Worm (Caenorhabditis elegans) whole organism, L1 larva: ENCODE measurements around the gene col-105.
A peak's percentile ranks its signal among the peaks of the same experiment; 100 is the strongest.

Source experiments
- C16A3.4 ChIP-seq: fragments of 150-350 bp; optimal IDR thresholded peaks from 2 replicates; lab custom pipeline; 2014; ENCODE audit warnings: missing biosample characterization, missing genetic modification characterization
- C34B4.2 ChIP-seq: sonication (generic microtip); optimal IDR thresholded peaks from 2 replicates; lab custom pipeline; 2017; ENCODE audit warnings: mild to moderate bottlenecking, missing genetic modification characterization, missing compliant biosample characterization
- F16B12.6 ChIP-seq: fragments of 150-350 bp; optimal IDR thresholded peaks from 2 replicates; lab custom pipeline; 2014; ENCODE audit warnings: missing biosample characterization, missing genetic modification characterization
- aha-1 ChIP-seq: fragments of 150-350 bp; optimal IDR thresholded peaks from 2 replicates; lab custom pipeline; 2014; ENCODE audit warnings: missing biosample characterization, missing genetic modification characterization
- ceh-82 ChIP-seq, 3 experiments: fragments of 150-350 bp in 1 of 3; sonication (generic microtip) in 2 of 3; optimal IDR thresholded peaks; 2 replicates each; lab custom pipeline; 2014 to 2017; ENCODE audit warnings: missing biosample characterization in 3 of 3, missing genetic modification characterization in 3 of 3
- dpl-1 ChIP-seq, 3 experiments: fragments of 150-350 bp in 2 of 3; sonication (generic microtip) in 1 of 3; optimal IDR thresholded peaks; 2 replicates each; lab custom pipeline; 2014 to 2017; ENCODE audit warnings: missing biosample characterization in 3 of 3, missing genetic modification characterization in 3 of 3, missing genetic modification reagents in 3 of 3
- dsc-1 ChIP-seq: sonication (generic microtip); optimal IDR thresholded peaks from 2 replicates; lab custom pipeline; 2016; ENCODE audit warnings: mild to moderate bottlenecking, missing genetic modification characterization, missing compliant biosample characterization
- efl-1 ChIP-seq, 4 experiments: fragments of 150-350 bp; optimal IDR thresholded peaks in 3 of 4; peaks in 1 of 4; 1 replicate in 1 of 4; 2 replicates in 3 of 4; lab custom pipeline; 2014; ENCODE audit warnings: missing biosample characterization in 2 of 4, missing genetic modification characterization in 2 of 4, missing genetic modification reagents in 2 of 4
- elt-3 ChIP-seq, 6 experiments: fragments of 150-350 bp in 1 of 6; sonication (generic microtip); optimal IDR thresholded peaks; 2 replicates each; lab custom pipeline; 2017 to 2018; ENCODE audit warnings: missing biosample characterization in 6 of 6, missing genetic modification characterization in 6 of 6, inconsistent platforms in 1 of 6
- fos-1 ChIP-seq: fragments of 150-350 bp; optimal IDR thresholded peaks from 2 replicates; lab custom pipeline; 2014; ENCODE audit warnings: missing biosample characterization, missing genetic modification characterization
- grh-1 ChIP-seq: fragments of 200-800 bp; sonication (Bioruptor generic); IDR thresholded peaks from 2 replicates; pipeline ENCODE4 v1.3.6; 2022; ENCODE audit warnings: missing genetic modification reagents, missing genetic modification characterization, missing compliant biosample characterization
- hlh-4 ChIP-seq: sonication (generic microtip); optimal IDR thresholded peaks from 2 replicates; lab custom pipeline; 2016; ENCODE audit warnings: mild to moderate bottlenecking, missing genetic modification characterization, missing compliant biosample characterization
- hpl-2 ChIP-seq: fragments of 150-350 bp; optimal IDR thresholded peaks from 2 replicates; lab custom pipeline; 2014; ENCODE audit warnings: missing biosample characterization, missing genetic modification reagents, missing genetic modification characterization
- irx-1 ChIP-seq: sonication (generic microtip); optimal IDR thresholded peaks from 2 replicates; lab custom pipeline; 2016; ENCODE audit warnings: missing genetic modification characterization, missing compliant biosample characterization
- isw-1 ChIP-seq: fragments of 200-800 bp; sonication (Bioruptor generic); IDR thresholded peaks from 2 replicates; pipeline ENCODE4 v1.3.6; 2022; ENCODE audit warnings: missing genetic modification characterization, missing compliant biosample characterization
- lin-13 ChIP-seq: fragments of 150-350 bp; optimal IDR thresholded peaks from 2 replicates; lab custom pipeline; 2014; ENCODE audit warnings: missing biosample characterization, missing genetic modification reagents, missing genetic modification characterization
- lin-14 ChIP-seq: fragments of 200-800 bp; sonication (Bioruptor generic); optimal IDR thresholded peaks from 2 replicates; lab custom pipeline; 2018; ENCODE audit warnings: mild to moderate bottlenecking, missing genetic modification characterization, moderate library complexity, missing compliant biosample characterization
- lin-15B ChIP-seq: fragments of 150-350 bp; sonication (generic microtip); optimal IDR thresholded peaks from 3 replicates; lab custom pipeline; 2014; ENCODE audit warnings: missing biosample characterization, missing genetic modification characterization
- lin-35 ChIP-seq, 2 experiments: fragments of 150-350 bp; optimal IDR thresholded peaks; 2 replicates each; lab custom pipeline; 2014; ENCODE audit warnings: missing biosample characterization in 2 of 2, missing genetic modification characterization in 2 of 2, missing genetic modification reagents in 2 of 2
- lir-3 ChIP-seq: sonication (generic microtip); optimal IDR thresholded peaks from 2 replicates; lab custom pipeline; 2016; ENCODE audit warnings: mild to moderate bottlenecking, missing genetic modification characterization, moderate library complexity, missing compliant biosample characterization; ENCODE audit not compliant: poor library complexity
- lsy-2 ChIP-seq, 2 experiments: fragments of 150-350 bp; optimal IDR thresholded peaks; 2 replicates each; lab custom pipeline; 2014; ENCODE audit warnings: missing biosample characterization in 2 of 2, missing genetic modification characterization in 2 of 2
- mab-9 ChIP-seq: fragments of 200-800 bp; sonication (Bioruptor generic); IDR thresholded peaks from 2 replicates; pipeline ENCODE4 v1.3.6; 2022; ENCODE audit warnings: missing genetic modification reagents, missing genetic modification characterization, missing compliant biosample characterization
- mdl-1 ChIP-seq, 2 experiments: fragments of 150-350 bp; optimal IDR thresholded peaks; 2 replicates each; lab custom pipeline; 2014 to 2017; ENCODE audit warnings: missing biosample characterization in 2 of 2, missing genetic modification characterization in 2 of 2, inconsistent platforms in 1 of 2
- mep-1 ChIP-seq: fragments of 150-350 bp; optimal IDR thresholded peaks from 2 replicates; lab custom pipeline; 2014; ENCODE audit warnings: missing biosample characterization, missing genetic modification characterization
- nhr-11 ChIP-seq: fragments of 150-350 bp; optimal IDR thresholded peaks from 2 replicates; lab custom pipeline; 2014; ENCODE audit warnings: missing biosample characterization, missing genetic modification characterization
- nhr-19 ChIP-seq: fragments of 200-800 bp; sonication (Bioruptor generic); conservative IDR thresholded peaks from 2 replicates; pipeline ENCODE4 v1.3.6; 2022; ENCODE audit warnings: missing genetic modification characterization, missing compliant biosample characterization
- nhr-20 ChIP-seq: sonication (generic microtip); optimal IDR thresholded peaks from 2 replicates; lab custom pipeline; 2016; ENCODE audit warnings: mild to moderate bottlenecking, missing genetic modification characterization, missing compliant biosample characterization
- nhr-47 ChIP-seq: sonication (generic microtip); optimal IDR thresholded peaks from 2 replicates; lab custom pipeline; 2016; ENCODE audit warnings: mild to moderate bottlenecking, missing genetic modification characterization, moderate library complexity, missing compliant biosample characterization
- nhr-71 ChIP-seq: sonication (generic microtip); optimal IDR thresholded peaks from 2 replicates; lab custom pipeline; 2016; ENCODE audit warnings: mild to moderate bottlenecking, missing genetic modification characterization, moderate library complexity, missing compliant biosample characterization
- nhr-85 ChIP-seq: sonication (generic microtip); peaks from one replicate; lab custom pipeline; 2016; ENCODE audit warnings: missing genetic modification characterization, inconsistent platforms, missing compliant biosample characterization
- nhr-90 ChIP-seq: sonication (generic microtip); optimal IDR thresholded peaks from 2 replicates; lab custom pipeline; 2016; ENCODE audit warnings: mild to moderate bottlenecking, missing genetic modification characterization, missing compliant biosample characterization; ENCODE audit not compliant: poor library complexity
- pag-3 ChIP-seq: sonication (generic microtip); optimal IDR thresholded peaks from 2 replicates; lab custom pipeline; 2017; ENCODE audit warnings: missing genetic modification characterization, mild to moderate bottlenecking, missing compliant biosample characterization, antibody characterized with exemption, borderline replicate concordance; ENCODE audit not compliant: insufficient read depth
- pqm-1 ChIP-seq: sonication (generic microtip); optimal IDR thresholded peaks from 3 replicates; lab custom pipeline; 2017; ENCODE audit warnings: missing biosample characterization, missing genetic modification characterization
- rnt-1 ChIP-seq: sonication (generic microtip); optimal IDR thresholded peaks from 2 replicates; lab custom pipeline; 2016; ENCODE audit warnings: mild to moderate bottlenecking, missing genetic modification characterization, moderate library complexity, missing compliant biosample characterization
- skn-1 ChIP-seq: fragments of 150-350 bp; optimal IDR thresholded peaks from 2 replicates; lab custom pipeline; 2014; ENCODE audit warnings: missing biosample characterization, missing genetic modification characterization
- snu-23 ChIP-seq: sonication (generic microtip); optimal IDR thresholded peaks from 2 replicates; lab custom pipeline; 2016; ENCODE audit warnings: missing genetic modification characterization, missing compliant biosample characterization
- swsn-7 ChIP-seq: sonication (generic microtip); optimal IDR thresholded peaks from 2 replicates; lab custom pipeline; 2016; ENCODE audit warnings: missing genetic modification characterization, missing compliant biosample characterization
- tbx-2 ChIP-seq: sonication (generic microtip); optimal IDR thresholded peaks from 2 replicates; lab custom pipeline; 2016; ENCODE audit warnings: missing genetic modification characterization, missing compliant biosample characterization
- tlp-1 ChIP-seq: fragments of 150-350 bp; optimal IDR thresholded peaks from 2 replicates; lab custom pipeline; 2014; ENCODE audit warnings: missing biosample characterization, missing genetic modification characterization
- unc-30 ChIP-seq: sonication (generic microtip); optimal IDR thresholded peaks from 2 replicates; lab custom pipeline; 2017; ENCODE audit warnings: missing biosample characterization, missing genetic modification characterization
- unc-86 ChIP-seq: sonication (generic microtip); optimal IDR thresholded peaks from 2 replicates; lab custom pipeline; 2016; ENCODE audit warnings: missing genetic modification characterization, missing compliant biosample characterization
- vab-15 ChIP-seq: sonication (generic microtip); optimal IDR thresholded peaks from 2 replicates; lab custom pipeline; 2017; ENCODE audit warnings: missing genotype, mild to moderate bottlenecking, missing genetic modification characterization, missing compliant biosample characterization
- xbp-1 ChIP-seq: sonication (generic microtip); optimal IDR thresholded peaks from 2 replicates; lab custom pipeline; 2016; ENCODE audit warnings: missing genetic modification characterization, missing compliant biosample characterization
- ztf-4 ChIP-seq: fragments of 150-350 bp; optimal IDR thresholded peaks from 2 replicates; lab custom pipeline; 2014; ENCODE audit warnings: missing biosample characterization, missing genetic modification characterization

The col-105 gene

DNA sequence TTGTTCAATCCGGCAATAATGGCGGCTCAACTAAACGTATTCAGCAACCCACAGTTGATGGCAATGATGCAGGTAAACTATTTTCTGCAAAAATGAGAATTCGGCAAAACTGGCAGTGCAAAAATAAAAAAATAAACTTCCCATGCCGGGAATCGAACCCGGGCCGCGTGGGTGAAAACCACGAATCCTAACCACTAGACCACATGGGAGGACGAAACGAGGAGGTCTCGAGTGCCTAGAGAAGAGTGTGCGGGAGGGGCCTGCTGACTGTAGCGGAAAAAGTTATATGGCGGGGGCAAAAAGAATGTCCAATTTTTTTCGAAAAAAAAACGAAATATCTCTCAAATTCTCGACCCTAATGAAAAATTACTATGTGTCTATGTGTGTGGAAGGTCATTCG, 29.1 kb upstream of the col-105 start:
- TF ChIP-seq tbx-2: peak; percentile 45
- peak; percentile 24 for TF ChIP-seq skn-1 (tag; lab: Kevin White, UChicago)
- TF ChIP-seq nhr-11 (tag; lab: Kevin White, UChicago): no peak
- peak; percentile 43 for TF ChIP-seq lin-14 (GFP tag; lab: Kevin White, UChicago)
- TF ChIP-seq tlp-1: no peak
- TF ChIP-seq mep-1: peak; percentile 59
- peak; percentile 6; the same call in 1 of the 2 replicates for TF ChIP-seq isw-1 (GFP tag; lab: Robert Waterston, UW)
- peak; percentile 73 for TF ChIP-seq grh-1 (GFP tag; lab: Robert Waterston, UW)
- no peak for TF ChIP-seq mab-9
- TF ChIP-seq ztf-4 (tag; lab: Kevin White, UChicago): no peak
- peak; percentile 40 for TF ChIP-seq dsc-1 (tag; lab: Kevin White, UChicago)
- peak; percentile 69 for TF ChIP-seq rnt-1 (tag; lab: Kevin White, UChicago)
- TF ChIP-seq unc-30 (tag; lab: Kevin White, UChicago): no peak
- no peak for TF ChIP-seq lin-15B (tag; lab: Kevin White, UChicago)
- TF ChIP-seq irx-1: peak; percentile 7
- peak; percentile 27 to 35 for TF ChIP-seq efl-1 (optimal IDR thresholded peaks at IDR 0.05; lab: Kevin White, UChicago)
- TF ChIP-seq efl-1 (GFP tag; optimal IDR thresholded peaks at IDR 0.05 in 1 of 2; lab: Kevin White, UChicago): peak; percentile 41 to 96
- peak in 1 of 2 experiments; percentile 45 for TF ChIP-seq mdl-1 (tag; optimal IDR thresholded peaks at IDR 0.05; lab: Kevin White, UChicago)
- TF ChIP-seq nhr-90 (tag; lab: Kevin White, UChicago): peak; percentile 77
- TF ChIP-seq nhr-85 (tag; lab: Kevin White, UChicago): peak; percentile 83
- peak; percentile 70 for TF ChIP-seq nhr-71 (tag; lab: Kevin White, UChicago)
- peak; percentile 58 for TF ChIP-seq nhr-20 (tag; lab: Kevin White, UChicago)
- peak in 1 of 6 experiments; percentile 17 for TF ChIP-seq elt-3 (tag; optimal IDR thresholded peaks at IDR 0.05; lab: Kevin White, UChicago)
- peak; percentile 17 for TF ChIP-seq pag-3
- TF ChIP-seq lsy-2 (tag; optimal IDR thresholded peaks at IDR 0.05; lab: Kevin White, UChicago): peak; percentile 17 to 54
- peak; percentile 67 for TF ChIP-seq nhr-19 (GFP tag; lab: Robert Waterston, UW)
- peak; percentile 46 for TF ChIP-seq swsn-7 (tag; lab: Kevin White, UChicago)
- no peak for TF ChIP-seq F16B12.6
- no peak for TF ChIP-seq fos-1
- no peak for TF ChIP-seq lir-3 (tag; lab: Kevin White, UChicago)
- peak; percentile 52 for TF ChIP-seq lin-13 (GFP tag; lab: Kevin White, UChicago)
- peak; percentile 13 to 55 (median 32) for TF ChIP-seq dpl-1 (GFP tag; optimal IDR thresholded peaks at IDR 0.05; lab: Kevin White, UChicago)
- TF ChIP-seq xbp-1 (tag; lab: Kevin White, UChicago): peak; percentile 17
- peak in 1 of 3 experiments; percentile 64 for TF ChIP-seq ceh-82 (tag; optimal IDR thresholded peaks at IDR 0.05; lab: Kevin White, UChicago)
- TF ChIP-seq aha-1: no peak
- TF ChIP-seq hlh-4 (tag; lab: Kevin White, UChicago): no peak
- TF ChIP-seq C16A3.4 (tag; lab: Kevin White, UChicago): peak; percentile 31
- TF ChIP-seq snu-23: peak; percentile 79
- TF ChIP-seq pqm-1 (tag; lab: Kevin White, UChicago): no peak
- TF ChIP-seq lin-35 (GFP tag; optimal IDR thresholded peaks at IDR 0.05; lab: Kevin White, UChicago): peak; percentile 28 to 79
- TF ChIP-seq hpl-2 (GFP tag; lab: Kevin White, UChicago): no peak
- TF ChIP-seq vab-15 (tag; lab: Kevin White, UChicago): peak; percentile 13
- TF ChIP-seq C34B4.2 (tag; lab: Kevin White, UChicago): no peak
- TF ChIP-seq nhr-47 (tag; lab: Kevin White, UChicago): peak; percentile 62
- TF ChIP-seq unc-86: no peak
